Worm (Caenorhabditis elegans) whole organism, late embryonic: ENCODE measurements around the gene C15B12.1.

Experiments used
- F13H6.1 ChIP-seq: sonication (generic microtip); optimal IDR thresholded peaks from 2 replicates; lab custom pipeline; 2016; ENCODE audit warnings: missing genetic modification characterization, missing compliant biosample characterization
- K02D7.2 ChIP-seq: sonication (generic microtip); optimal IDR thresholded peaks from 2 replicates; lab custom pipeline; 2017; ENCODE audit warnings: mild to moderate bottlenecking, missing genetic modification characterization, missing compliant biosample characterization
- ama-1 ChIP-seq: fragments of 150-350 bp; optimal IDR thresholded peaks from 2 replicates; lab custom pipeline; 2014
- ceh-14 ChIP-seq: sonication (generic microtip); optimal IDR thresholded peaks from 2 replicates; lab custom pipeline; 2016; ENCODE audit warnings: missing genotype, missing genetic modification characterization, missing compliant biosample characterization
- ceh-2 ChIP-seq: sonication (generic microtip); optimal IDR thresholded peaks from 2 replicates; lab custom pipeline; 2016; ENCODE audit warnings: missing genotype, missing genetic modification characterization, missing compliant biosample characterization
- ceh-22 ChIP-seq: sonication (generic microtip); optimal IDR thresholded peaks from 2 replicates; lab custom pipeline; 2017; ENCODE audit warnings: missing biosample characterization, missing genetic modification characterization
- ceh-24 ChIP-seq: sonication (generic microtip); optimal IDR thresholded peaks from 2 replicates; lab custom pipeline; 2016; ENCODE audit warnings: mild to moderate bottlenecking, missing genetic modification characterization, missing compliant biosample characterization
- ceh-34 ChIP-seq: sonication (generic microtip); optimal IDR thresholded peaks from 2 replicates; lab custom pipeline; 2016; ENCODE audit warnings: mild to moderate bottlenecking, missing genetic modification characterization, missing compliant biosample characterization
- ceh-45 ChIP-seq: fragments of 200-800 bp; sonication (Bioruptor generic); IDR thresholded peaks from 2 replicates; pipeline ENCODE4 v1.3.6; 2022; ENCODE audit warnings: missing genetic modification reagents, missing genetic modification characterization, missing compliant biosample characterization
- ceh-48 ChIP-seq: sonication (generic microtip); optimal IDR thresholded peaks from 2 replicates; lab custom pipeline; 2016; ENCODE audit warnings: missing genetic modification characterization, inconsistent platforms, missing compliant biosample characterization
- ceh-6 ChIP-seq: fragments of 200-800 bp; sonication (Bioruptor generic); optimal IDR thresholded peaks from 2 replicates; lab custom pipeline; 2018; ENCODE audit warnings: mild to moderate bottlenecking, missing genetic modification characterization, missing compliant biosample characterization
- ceh-9 ChIP-seq: sonication (generic microtip); optimal IDR thresholded peaks from 2 replicates; lab custom pipeline; 2016; ENCODE audit warnings: mild to moderate bottlenecking, missing genetic modification characterization, inconsistent platforms, missing compliant biosample characterization
- elt-2 ChIP-seq: sonication (generic microtip); optimal IDR thresholded peaks from 2 replicates; lab custom pipeline; 2016; ENCODE audit warnings: missing genetic modification reagents, missing genetic modification characterization, missing compliant biosample characterization
- elt-4 ChIP-seq: sonication (generic microtip); optimal IDR thresholded peaks from 2 replicates; lab custom pipeline; 2016; ENCODE audit warnings: missing genetic modification characterization, missing compliant biosample characterization
- ets-4 ChIP-seq: sonication (generic microtip); optimal IDR thresholded peaks from 2 replicates; lab custom pipeline; 2016; ENCODE audit warnings: missing genetic modification characterization, missing compliant biosample characterization
- eyg-1 ChIP-seq: sonication (generic microtip); optimal IDR thresholded peaks from 2 replicates; lab custom pipeline; 2016; ENCODE audit warnings: missing genotype, missing genetic modification characterization, missing compliant biosample characterization
- fax-1 ChIP-seq: sonication (generic microtip); optimal IDR thresholded peaks from 2 replicates; lab custom pipeline; 2016; ENCODE audit warnings: missing genotype, missing genetic modification characterization, missing compliant biosample characterization
- lim-6 ChIP-seq: sonication (generic microtip); optimal IDR thresholded peaks from 2 replicates; lab custom pipeline; 2016; ENCODE audit warnings: missing genetic modification characterization, missing compliant biosample characterization
- lin-11 ChIP-seq: fragments of 200-800 bp; sonication (Bioruptor generic); optimal IDR thresholded peaks from 2 replicates; lab custom pipeline; 2018; ENCODE audit warnings: mild to moderate bottlenecking, missing genetic modification characterization, missing compliant biosample characterization
- madf-2 ChIP-seq: sonication (generic microtip); optimal IDR thresholded peaks from 2 replicates; lab custom pipeline; 2017; ENCODE audit warnings: missing genetic modification characterization, missing compliant biosample characterization
- nfya-1 ChIP-seq: sonication (generic microtip); optimal IDR thresholded peaks from 2 replicates; lab custom pipeline; 2017; ENCODE audit warnings: missing genetic modification characterization, mild to moderate bottlenecking, missing compliant biosample characterization, antibody characterized with exemption, moderate library complexity
- odd-2 ChIP-seq: sonication (generic microtip); optimal IDR thresholded peaks from 2 replicates; lab custom pipeline; 2017; ENCODE audit warnings: antibody characterized with exemption, mild to moderate bottlenecking, missing genetic modification characterization, missing compliant biosample characterization
- pha-4 ChIP-seq: fragments of 150-350 bp; optimal IDR thresholded peaks from 2 replicates; lab custom pipeline; 2018; ENCODE audit warnings: missing biosample characterization, missing genetic modification reagents, missing genetic modification characterization
- pqm-1 ChIP-seq: sonication (generic microtip); optimal IDR thresholded peaks from 2 replicates; lab custom pipeline; 2016; ENCODE audit warnings: missing genetic modification characterization, missing compliant biosample characterization
- rnt-1 ChIP-seq: sonication (generic microtip); optimal IDR thresholded peaks from 2 replicates; lab custom pipeline; 2016; ENCODE audit warnings: missing genetic modification characterization, missing compliant biosample characterization
- sdc-2 ChIP-seq: sonication (generic microtip); optimal IDR thresholded peaks from 2 replicates; lab custom pipeline; 2016; ENCODE audit warnings: missing genotype, missing genetic modification characterization, missing compliant biosample characterization
- sox-2 ChIP-seq: fragments of 200-800 bp; sonication (Bioruptor generic); IDR thresholded peaks from 2 replicates; pipeline ENCODE4 v1.3.6; 2022; ENCODE audit warnings: missing genetic modification reagents, missing genetic modification characterization, missing compliant biosample characterization
- syd-9 ChIP-seq: sonication (generic microtip); optimal IDR thresholded peaks from 2 replicates; lab custom pipeline; 2016; ENCODE audit warnings: mild to moderate bottlenecking, missing genetic modification characterization, moderate library complexity, missing compliant biosample characterization
- tbx-7 ChIP-seq: sonication (generic microtip); optimal IDR thresholded peaks from 2 replicates; lab custom pipeline; 2016; ENCODE audit warnings: missing genotype, missing genetic modification characterization, missing compliant biosample characterization
- unc-42 ChIP-seq: sonication (generic microtip); optimal IDR thresholded peaks from 2 replicates; lab custom pipeline; 2016; ENCODE audit warnings: missing genotype, missing genetic modification characterization, missing compliant biosample characterization
- unc-86 ChIP-seq: sonication (generic microtip); optimal IDR thresholded peaks from 2 replicates; lab custom pipeline; 2016; ENCODE audit warnings: missing genetic modification characterization, missing compliant biosample characterization
- zip-5 ChIP-seq: sonication (generic microtip); optimal IDR thresholded peaks from 2 replicates; lab custom pipeline; 2016; ENCODE audit warnings: missing genetic modification characterization, missing compliant biosample characterization
- ztf-16 ChIP-seq: sonication (generic microtip); optimal IDR thresholded peaks from 2 replicates; lab custom pipeline; 2017; ENCODE audit warnings: missing genetic modification characterization, missing compliant biosample characterization

The C15B12.1 gene

ce11 chrX:6462995-6463462, 13.6 kb upstream of the C15B12.1 start, which contains the start of gene C15B12.2:
Gene C15B12.2, plus strand, starts transcription at chrX:6463412.
- TF ChIP-seq ceh-9 (tag; lab: Kevin White, UChicago) (no peak), ceh-14 (no peak), ceh-34 (tag; lab: Kevin White, UChicago) (no peak), rnt-1 (no peak), F13H6.1 (tag; lab: Kevin White, UChicago) (no peak)
- TF ChIP-seq, all 69 proteins: peak for 0

ce11 chrX:6467462-6467861, 9.1 kb upstream of the C15B12.1 start, which contains the start of gene C15B12.3:
Gene C15B12.3, minus strand, starts transcription at chrX:6467562.
- no peak for TF ChIP-seq zip-5 (tag; lab: Kevin White, UChicago)
- TF ChIP-seq tbx-7 = no peak
- TF ChIP-seq fax-1 (tag; lab: Kevin White, UChicago) = no peak
- TF ChIP-seq lin-11 (tag; lab: Kevin White, UChicago) = no peak
- TF ChIP-seq eyg-1 (tag; lab: Kevin White, UChicago) = no peak
- no peak for TF ChIP-seq unc-86 (tag; lab: Kevin White, UChicago)
- TF ChIP-seq pha-4 (tag; lab: Kevin White, UChicago) = no peak
- no peak for TF ChIP-seq K02D7.2
- TF ChIP-seq ceh-22 (tag; lab: Kevin White, UChicago) = no peak
- TF ChIP-seq ama-1 (lab: Kevin White, UChicago) = no peak
- no peak for TF ChIP-seq ceh-24 (tag; lab: Kevin White, UChicago)
- no peak for TF ChIP-seq lim-6 (tag; lab: Kevin White, UChicago)
- no peak for TF ChIP-seq ceh-6 (GFP tag; lab: Kevin White, UChicago)
- TF ChIP-seq elt-2 = no peak
- TF ChIP-seq rnt-1 = no peak
- TF ChIP-seq ceh-2 (tag; lab: Kevin White, UChicago) = no peak
- TF ChIP-seq sox-2 = no peak
- TF ChIP-seq, all 69 proteins: peak for 0

ce11 chrX:6468499-6468898, 8.1 kb upstream of the C15B12.1 start, which contains the start of gene C15B12.9:
Gene C15B12.9, plus strand, starts transcription at chrX:6468799.
- TF ChIP-seq ama-1 (lab: Kevin White, UChicago) (no peak), odd-2 (tag; lab: Kevin White, UChicago) (no peak), ceh-9 (tag; lab: Kevin White, UChicago) (no peak), unc-42 (tag; lab: Kevin White, UChicago) (no peak), pqm-1 (tag; lab: Kevin White, UChicago) (no peak), ets-4 (tag; lab: Kevin White, UChicago) (no peak), ceh-45 (no peak), ztf-16 (tag; lab: Kevin White, UChicago) (no peak), elt-4 (no peak), madf-2 (tag; lab: Kevin White, UChicago) (no peak), ceh-48 (tag; lab: Kevin White, UChicago) (no peak), ceh-14 (no peak), F13H6.1 (tag; lab: Kevin White, UChicago) (no peak)

- TF ChIP-seq nfya-1 (tag; lab: Kevin White, UChicago) (no peak), elt-2 (peak; percentile 54), ets-4 (tag; lab: Kevin White, UChicago) (no peak)
These were observed 2.8 kb upstream of the C15B12.1 start, which contains the start of the genes C15B12.4 and C15B12.8 for ce11 chrX:6473698-6474314. Gene C15B12.4, minus strand, starts transcription at chrX:6473748. Gene C15B12.8, plus strand, starts transcription at chrX:6474264.

- TF ChIP-seq K02D7.2 = no peak
- TF ChIP-seq sdc-2 = no peak
- TF ChIP-seq fax-1 (tag; lab: Kevin White, UChicago) = no peak
- TF ChIP-seq syd-9 (tag; lab: Kevin White, UChicago) = no peak
These were observed 8.2 kb downstream of the C15B12.1 start, which contains the start of gene gar-1 for ce11 chrX:6484780-6485179. Gene gar-1, minus strand, starts transcription at chrX:6484880.
